Fruit fly (Drosophila melanogaster): Measurements from ENCODE around the gene RYa-R.

dm6 chr3R:27075694-27076093 is 78.9 kb downstream of the RYa-R start, which contains the start of gene CG14257:
- TF ChIP-seq toe (GFP tag; optimal IDR thresholded peaks at IDR 0.05) (no peak), Mnt (GFP tag; optimal IDR thresholded peaks at IDR 0.05) (no peak), CG14711 (tag; optimal IDR thresholded peaks at IDR 0.05) (no peak), kay (GFP tag; ENCODE audit: borderline replicate concordance) (no peak), Crg-1 (GFP tag; optimal IDR thresholded peaks at IDR 0.05) (no peak), CG12768 (GFP tag; optimal IDR thresholded peaks at IDR 0.05) (no peak), cnc (optimal IDR thresholded peaks at IDR 0.05) (no peak), CG7045 (GFP tag; optimal IDR thresholded peaks at IDR 0.05) (no peak), bab1 (GFP tag; optimal IDR thresholded peaks at IDR 0.05) (no peak), CG1620 (GFP tag; optimal IDR thresholded peaks at IDR 0.05) (no peak)

Measured in whole organism, adult.